Fruit fly (Drosophila melanogaster): Measurements from ENCODE around the gene Taf10b.

Taf10b gene

dm6 chr2L:2750337-2751084 lies 17.1 kb downstream of the Taf10b start (continued):
- TF ChIP-seq CG6765 (GFP tag; optimal IDR thresholded peaks at IDR 0.05) (peak; percentile 68), unc-4 (GFP tag; IDR thresholded peaks at IDR 0.05; ENCODE audit: partially characterized antibody) (no peak), salm (tag; optimal IDR thresholded peaks at IDR 0.05) (peak; percentile 47), D19A (tag; optimal IDR thresholded peaks at IDR 0.05) (peak; percentile 93), exex (tag; optimal IDR thresholded peaks at IDR 0.05) (peak; percentile 86), NK7.1 (GFP tag; optimal IDR thresholded peaks at IDR 0.05) (peak; percentile 73), ato (GFP tag; IDR thresholded peaks at IDR 0.05; ENCODE audit: partially characterized antibody) (no peak), sim (GFP tag; IDR thresholded peaks at IDR 0.05) (no peak), CG34376 (GFP tag; optimal IDR thresholded peaks at IDR 0.05) (peak; percentile 76), Ets65A (GFP tag) (peak; percentile 98), CG31441 (GFP tag; IDR thresholded peaks at IDR 0.05) (no peak), CG11504 (tag; optimal IDR thresholded peaks at IDR 0.05) (peak; percentile 84), gsb (GFP tag; IDR thresholded peaks at IDR 0.05) (no peak), E2f2 (GFP tag; IDR thresholded peaks at IDR 0.05) (no peak), btn (GFP tag; optimal IDR thresholded peaks at IDR 0.05) (peak; percentile 80), Xrp1 (GFP tag; IDR thresholded peaks at IDR 0.05) (no peak), peb (GFP tag; IDR thresholded peaks at IDR 0.05) (no peak), Eip74EF (GFP tag; optimal IDR thresholded peaks at IDR 0.05) (peak in 1 of 2 experiments; percentile 83), repo (GFP tag; optimal IDR thresholded peaks at IDR 0.05) (peak; percentile 60), stc (GFP tag; IDR thresholded peaks at IDR 0.05) (no peak), CG30431 (GFP tag; optimal IDR thresholded peaks at IDR 0.05) (peak; percentile 66), Optix (GFP tag; IDR thresholded peaks at IDR 0.05) (no peak), H15 (GFP tag; IDR thresholded peaks at IDR 0.05) (no peak), CG7987 (GFP tag; optimal IDR thresholded peaks at IDR 0.05) (peak; percentile 86), ranshi (GFP tag; IDR thresholded peaks at IDR 0.05) (no peak), CG6854 (GFP tag; optimal IDR thresholded peaks at IDR 0.05) (peak; percentile 76), usp (GFP tag; optimal IDR thresholded peaks at IDR 0.05) (no peak), CG6791 (GFP tag; IDR thresholded peaks at IDR 0.05; ENCODE audit: partially characterized antibody) (no peak), cato (GFP tag; optimal IDR thresholded peaks at IDR 0.05; ENCODE audit: borderline replicate concordance) (no peak), CG9817 (tag; optimal IDR thresholded peaks at IDR 0.05) (peak; percentile 34), vfl (GFP tag; optimal IDR thresholded peaks at IDR 0.05) (peak; percentile 57), CG33213 (GFP tag; optimal IDR thresholded peaks at IDR 0.05) (peak; percentile 72), CG10543 (GFP tag; optimal IDR thresholded peaks at IDR 0.05) (peak; percentile 84), sisA (GFP tag; IDR thresholded peaks at IDR 0.05) (no peak), dimm (GFP tag; IDR thresholded peaks at IDR 0.05) (no peak), CG12659 (GFP tag; optimal IDR thresholded peaks at IDR 0.05) (peak; percentile 63), slou (GFP tag; optimal IDR thresholded peaks at IDR 0.05) (peak; percentile 25), emc (GFP tag; optimal IDR thresholded peaks at IDR 0.05) (peak; percentile 62), CG12104 (GFP tag; optimal IDR thresholded peaks at IDR 0.05) (peak; percentile 66), Tbp (GFP tag; optimal IDR thresholded peaks at IDR 0.05) (no peak), kah (GFP tag; optimal IDR thresholded peaks at IDR 0.05) (peak; percentile 2), chinmo (GFP tag; IDR thresholded peaks at IDR 0.05; ENCODE audit: partially characterized antibody) (no peak), disco-r (GFP tag; optimal IDR thresholded peaks at IDR 0.05) (peak; percentile 67), dmrt11E (tag; optimal IDR thresholded peaks at IDR 0.05) (peak; percentile 57), Aef1 (GFP tag; IDR thresholded peaks at IDR 0.05) (no peak), CG3407 (GFP tag; optimal IDR thresholded peaks at IDR 0.05) (peak; percentile 42), tll (GFP tag; optimal IDR thresholded peaks at IDR 0.05) (peak in 1 of 2 experiments; percentile 1), YL-1 (GFP tag; optimal IDR thresholded peaks at IDR 0.05) (peak; percentile 51), pho (GFP tag; optimal IDR thresholded peaks at IDR 0.05) (peak; percentile 63), fd3F (GFP tag; optimal IDR thresholded peaks at IDR 0.05) (peak; percentile 68)

Measured in whole organism, embryonic.